Worm (Caenorhabditis elegans) whole organism, young adult: Measurements from ENCODE around the gene upb-1.
A peak's percentile ranks its signal among the peaks of the same experiment; 100 is the strongest.

Experiments used
- B0261.1 ChIP-seq: sonication (generic microtip); optimal IDR thresholded peaks from 2 replicates; lab custom pipeline; 2016; ENCODE audit warnings: mild to moderate bottlenecking, missing genetic modification characterization, moderate library complexity, missing compliant biosample characterization
- F33H1.4 ChIP-seq: fragments of 200-800 bp; sonication (Bioruptor generic); IDR thresholded peaks from 2 replicates; pipeline ENCODE4 v1.3.6; 2022; ENCODE audit warnings: missing genetic modification reagents, missing genetic modification characterization, missing compliant biosample characterization
- F39B2.1 ChIP-seq: fragments of 200-800 bp; sonication (Bioruptor generic); IDR thresholded peaks from 2 replicates; pipeline ENCODE4 v1.3.6; 2022; ENCODE audit warnings: missing genetic modification reagents, missing genetic modification characterization, missing compliant biosample characterization
- F49E8.2 ChIP-seq: sonication (generic microtip); optimal IDR thresholded peaks from 3 replicates; lab custom pipeline; 2017; ENCODE audit warnings: missing genetic modification characterization, mild to moderate bottlenecking, missing compliant biosample characterization, antibody characterized with exemption, moderate library complexity; ENCODE audit not compliant: insufficient read depth
- F57A8.1 ChIP-seq: fragments of 200-800 bp; sonication (Bioruptor generic); optimal IDR thresholded peaks from 2 replicates; lab custom pipeline; 2018; ENCODE audit warnings: mild to moderate bottlenecking, missing genetic modification characterization, moderate library complexity, missing compliant biosample characterization
- T07F8.4 ChIP-seq: sonication (generic microtip); optimal IDR thresholded peaks from 2 replicates; lab custom pipeline; 2016; ENCODE audit warnings: mild to moderate bottlenecking, missing genetic modification characterization, moderate library complexity, missing compliant biosample characterization
- aptf-3 ChIP-seq: fragments of 200-800 bp; sonication (Bioruptor generic); IDR thresholded peaks from 2 replicates; pipeline ENCODE4 v1.3.6; 2022; ENCODE audit warnings: missing genetic modification characterization, missing compliant biosample characterization
- attf-3 ChIP-seq: fragments of 200-800 bp; sonication (Bioruptor generic); conservative IDR thresholded peaks from 2 replicates; pipeline ENCODE4 v1.3.6; 2022; ENCODE audit warnings: missing genetic modification reagents, missing genetic modification characterization, missing compliant biosample characterization
- attf-6 ChIP-seq: fragments of 200-800 bp; sonication (Bioruptor generic); IDR thresholded peaks from 2 replicates; pipeline ENCODE4 v1.3.6; 2022; ENCODE audit warnings: missing genetic modification reagents, missing genetic modification characterization, missing compliant biosample characterization
- bed-1 ChIP-seq: fragments of 200-800 bp; sonication (Bioruptor generic); IDR thresholded peaks from 2 replicates; pipeline ENCODE4 v1.3.6; 2022; ENCODE audit warnings: missing genetic modification reagents, missing genetic modification characterization, missing compliant biosample characterization
- ccch-3 ChIP-seq: fragments of 200-800 bp; sonication (Bioruptor generic); optimal IDR thresholded peaks from 2 replicates; lab custom pipeline; 2018; ENCODE audit warnings: mild to moderate bottlenecking, missing genetic modification characterization, missing compliant biosample characterization
- ceh-100 ChIP-seq: fragments of 200-800 bp; sonication (Bioruptor generic); IDR thresholded peaks from 2 replicates; pipeline ENCODE4 v1.3.6; 2022; ENCODE audit warnings: missing genetic modification reagents, missing genetic modification characterization, missing compliant biosample characterization
- ceh-27 ChIP-seq: fragments of 200-800 bp; sonication (Bioruptor generic); optimal IDR thresholded peaks from 2 replicates; lab custom pipeline; 2018; ENCODE audit warnings: mild to moderate bottlenecking, missing genetic modification characterization, moderate library complexity, missing compliant biosample characterization
- dox-1 ChIP-seq: fragments of 200-800 bp; sonication (Bioruptor generic); IDR thresholded peaks from 2 replicates; pipeline ENCODE4 v1.3.6; 2022; ENCODE audit warnings: missing genetic modification reagents, missing genetic modification characterization, missing compliant biosample characterization
- dpl-1 ChIP-seq: fragments of 150-350 bp; optimal IDR thresholded peaks from 2 replicates; lab custom pipeline; 2014; ENCODE audit warnings: missing biosample characterization, missing genetic modification reagents, missing genetic modification characterization
- efl-1 ChIP-seq: fragments of 150-350 bp; optimal IDR thresholded peaks from 2 replicates; lab custom pipeline; 2014; ENCODE audit warnings: missing biosample characterization, missing genetic modification reagents, missing genetic modification characterization
- him-1 ChIP-seq: sonication (generic microtip); optimal IDR thresholded peaks from 2 replicates; lab custom pipeline; 2016; ENCODE audit warnings: missing genotype, missing genetic modification reagents, missing genetic modification characterization, missing compliant biosample characterization
- hlh-26 ChIP-seq: fragments of 200-800 bp; sonication (Bioruptor generic); conservative IDR thresholded peaks from 2 replicates; pipeline ENCODE4 v1.3.6; 2022; ENCODE audit warnings: missing genetic modification reagents, missing genetic modification characterization, missing compliant biosample characterization
- hrde-1 ChIP-seq: sonication (generic microtip); optimal IDR thresholded peaks from 2 replicates; lab custom pipeline; 2016; ENCODE audit warnings: missing genetic modification characterization, mild to moderate bottlenecking, missing compliant biosample characterization, moderate library complexity, missing genotype, missing genetic modification reagents, borderline replicate concordance
- lsl-1 ChIP-seq: fragments of 200-800 bp; sonication (Bioruptor generic); optimal IDR thresholded peaks from 2 replicates; lab custom pipeline; 2018; ENCODE audit warnings: mild to moderate bottlenecking, missing genetic modification characterization, moderate library complexity, missing compliant biosample characterization
- mcd-1 ChIP-seq: fragments of 200-800 bp; sonication (Bioruptor generic); IDR thresholded peaks from 2 replicates; pipeline ENCODE4 v1.3.6; 2022; ENCODE audit warnings: missing genetic modification reagents, missing genetic modification characterization, missing compliant biosample characterization
- nfya-1 ChIP-seq: sonication (generic microtip); optimal IDR thresholded peaks from 2 replicates; lab custom pipeline; 2017; ENCODE audit warnings: antibody characterized with exemption, missing compliant biosample characterization, missing genetic modification characterization, borderline replicate concordance; ENCODE audit not compliant: insufficient read depth
- nhr-80 ChIP-seq: sonication (generic microtip); optimal IDR thresholded peaks from 2 replicates; lab custom pipeline; 2016; ENCODE audit warnings: missing genetic modification characterization, missing compliant biosample characterization
- pbrm-1 ChIP-seq: fragments of 200-800 bp; sonication (Bioruptor generic); IDR thresholded peaks from 2 replicates; pipeline ENCODE4 v1.3.6; 2022; ENCODE audit warnings: missing genetic modification reagents, missing genetic modification characterization, missing compliant biosample characterization
- rpc-1 ChIP-seq, 2 experiments: fragments of 150-350 bp in 1 of 2; sonication (generic microtip) in 1 of 2; optimal IDR thresholded peaks; 2 replicates each; lab custom pipeline; 2014 to 2018; ENCODE audit warnings: missing biosample characterization in 1 of 2, missing genetic modification characterization in 1 of 2, missing genetic modification reagents in 1 of 2, missing genotype in 1 of 2
- sdz-38 ChIP-seq: sonication (generic microtip); optimal IDR thresholded peaks from 2 replicates; lab custom pipeline; 2016; ENCODE audit warnings: missing genotype, missing genetic modification characterization, missing compliant biosample characterization
- snpc-1.1 ChIP-seq: sonication (generic microtip); optimal IDR thresholded peaks from 2 replicates; lab custom pipeline; 2017; ENCODE audit warnings: missing genetic modification characterization, mild to moderate bottlenecking, missing compliant biosample characterization, antibody characterized with exemption, moderate library complexity, missing genotype, missing genetic modification reagents; ENCODE audit not compliant: insufficient read depth
- snpc-1.3 ChIP-seq: sonication (generic microtip); optimal IDR thresholded peaks from 2 replicates; lab custom pipeline; 2017; ENCODE audit warnings: missing genetic modification characterization, mild to moderate bottlenecking, missing compliant biosample characterization, antibody characterized with exemption, moderate library complexity, missing genotype, missing genetic modification reagents; ENCODE audit not compliant: insufficient read depth
- tlf-1 ChIP-seq: fragments of 200-800 bp; sonication (Bioruptor generic); optimal IDR thresholded peaks from 2 replicates; lab custom pipeline; 2018; ENCODE audit warnings: mild to moderate bottlenecking, missing genetic modification characterization, missing compliant biosample characterization
- unc-130 ChIP-seq: sonication (generic microtip); optimal IDR thresholded peaks from 2 replicates; lab custom pipeline; 2016; ENCODE audit warnings: missing genetic modification reagents, missing genetic modification characterization, missing compliant biosample characterization
- xnd-1 ChIP-seq: sonication (generic microtip); optimal IDR thresholded peaks from 2 replicates; lab custom pipeline; 2016; ENCODE audit warnings: missing genotype, missing genetic modification reagents, missing genetic modification characterization, missing compliant biosample characterization
- ztf-18 ChIP-seq: sonication (generic microtip); optimal IDR thresholded peaks from 2 replicates; lab custom pipeline; 2016; ENCODE audit warnings: missing genotype, mild to moderate bottlenecking, missing genetic modification characterization, missing compliant biosample characterization
- ztf-25 ChIP-seq: fragments of 200-800 bp; sonication (Bioruptor generic); IDR thresholded peaks from 2 replicates; pipeline ENCODE4 v1.3.6; 2022; ENCODE audit warnings: missing genetic modification reagents, missing genetic modification characterization, missing compliant biosample characterization

upb-1 gene

DNA sequence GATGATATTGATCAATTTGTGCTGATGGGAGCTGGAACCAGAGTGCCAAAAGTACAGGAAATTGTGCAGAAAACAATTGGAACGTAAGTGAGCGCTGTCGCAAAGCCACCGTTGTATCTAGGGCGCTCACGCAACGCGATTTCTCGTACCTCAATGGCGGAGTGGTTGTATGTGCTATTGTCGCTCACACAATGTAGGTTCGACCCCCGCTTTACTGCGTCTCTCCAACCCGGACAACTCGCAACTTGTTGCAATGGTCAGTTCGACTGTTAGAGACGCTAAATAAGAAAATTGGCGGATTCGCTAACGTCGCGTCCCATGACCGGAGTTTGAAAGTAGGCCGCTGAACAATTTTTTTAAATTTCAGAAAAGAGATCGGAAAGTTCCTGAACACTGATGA lies 41.4 kb downstream of the upb-1 start (continued):
- TF ChIP-seq ccch-3 (GFP tag; lab: Kevin White, UChicago) (no peak), nhr-80 (peak; percentile 35), him-1 (tag; lab: Kevin White, UChicago) (no peak), lsl-1 (GFP tag; lab: Kevin White, UChicago) (peak; percentile 43), attf-3 (GFP tag; lab: Robert Waterston, UW) (no peak), rpc-1 (optimal IDR thresholded peaks at IDR 0.05; lab: Kevin White, UChicago) (peak; percentile 70), rpc-1 (tag; optimal IDR thresholded peaks at IDR 0.05; lab: Kevin White, UChicago) (peak; percentile 77), nfya-1 (tag; lab: Kevin White, UChicago) (no peak), F49E8.2 (tag; lab: Kevin White, UChicago) (peak; percentile 82), aptf-3 (GFP tag; lab: Robert Waterston, UW) (no peak), tlf-1 (GFP tag; lab: Kevin White, UChicago) (peak; percentile 1), ztf-18 (peak; percentile 68), F57A8.1 (GFP tag; lab: Kevin White, UChicago) (no peak), dox-1 (peak; percentile 73), T07F8.4 (tag; lab: Kevin White, UChicago) (peak; percentile 63), pbrm-1 (GFP tag; lab: Robert Waterston, UW) (peak; percentile 16; the same call in 1 of the 2 replicates), hlh-26 (GFP tag; lab: Robert Waterston, UW) (no peak), attf-6 (no peak), efl-1 (GFP tag; lab: Kevin White, UChicago) (no peak), F39B2.1 (no peak), snpc-1.1 (tag; lab: Kevin White, UChicago) (no peak), sdz-38 (tag; lab: Kevin White, UChicago) (no peak), bed-1 (GFP tag; lab: Robert Waterston, UW) (no peak), ceh-100 (GFP tag; lab: Robert Waterston, UW) (peak; percentile 46; the same call in 1 of the 2 replicates)

DNA sequence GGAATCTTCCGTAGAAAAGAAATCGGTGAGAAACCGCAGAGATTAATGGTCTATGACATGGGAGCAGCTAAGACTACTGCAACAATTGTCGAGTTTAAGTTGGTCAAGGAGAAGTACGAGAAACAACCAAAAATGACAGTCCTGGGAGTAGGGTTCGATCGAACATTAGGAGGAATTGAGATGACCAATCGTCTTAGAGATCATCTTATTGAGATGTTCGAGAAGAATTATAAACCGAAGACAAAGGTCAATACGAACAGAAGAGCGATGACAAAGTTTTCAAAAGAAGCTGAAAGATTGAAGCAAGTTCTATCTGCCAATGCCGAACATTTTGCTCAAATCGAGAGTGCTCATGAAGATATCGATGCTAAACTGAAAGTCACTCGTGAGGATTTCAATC lies 41.9 kb downstream of the upb-1 start:
- TF ChIP-seq aptf-3 (GFP tag; lab: Robert Waterston, UW) (no peak), B0261.1 (tag; lab: Kevin White, UChicago) (peak; percentile 0)

DNA sequence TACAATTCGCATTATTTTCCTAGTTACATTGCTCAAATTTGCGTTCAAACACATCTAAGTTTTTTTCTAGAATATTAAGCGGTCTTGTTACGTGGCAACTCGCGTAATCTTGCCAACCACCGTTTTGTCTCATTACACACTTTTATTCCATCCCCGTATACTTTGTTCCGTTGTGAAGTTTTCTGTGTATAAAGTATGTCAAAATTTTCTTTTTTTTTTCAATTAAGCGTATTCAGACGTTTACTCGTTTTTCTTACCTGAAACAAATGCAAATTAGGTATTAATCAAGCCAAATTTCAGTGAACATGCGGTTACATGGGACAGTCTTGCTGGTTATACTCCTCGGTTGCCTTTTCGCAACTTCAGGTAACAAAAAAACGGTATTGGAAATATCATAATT lies 42.9 kb downstream of the upb-1 start, which contains the start of gene T24H7.2:
T24H7.2 (plus strand) TSS at position 301 of the 400 bp plus-strand sequence.
- TF ChIP-seq attf-6 (no peak), hrde-1 (tag; lab: Kevin White, UChicago) (no peak), ztf-25 (GFP tag; lab: Robert Waterston, UW) (no peak), xnd-1 (tag; lab: Kevin White, UChicago) (no peak), unc-130 (GFP tag; lab: Kevin White, UChicago) (no peak), mcd-1 (GFP tag; lab: Robert Waterston, UW) (no peak), snpc-1.3 (tag; lab: Kevin White, UChicago) (no peak), ceh-27 (no peak), snpc-1.1 (tag; lab: Kevin White, UChicago) (no peak), F33H1.4 (GFP tag; lab: Robert Waterston, UW) (no peak), dpl-1 (GFP tag; lab: Kevin White, UChicago) (no peak)
- TF ChIP-seq, all 124 proteins: peak for 0
